Fruit fly (Drosophila melanogaster) whole organism, wandering third instar larva: ENCODE results near the gene CG33710.

Experiments
- CG9705 ChIP-seq: fragments of 200-800 bp; sonication (Bioruptor generic); optimal IDR thresholded peaks from 2 replicates; lab custom pipeline; 2018; ENCODE audit warnings: missing biosample characterization, mild to moderate bottlenecking, missing genetic modification characterization
- Hnf4 ChIP-seq: fragments of 200-800 bp; sonication (Bioruptor generic); optimal IDR thresholded peaks from 2 replicates; lab custom pipeline; 2016; ENCODE audit warnings: missing biosample characterization, mild to moderate bottlenecking, missing genetic modification characterization
- Hr78 ChIP-seq: fragments of >200 bp; optimal IDR thresholded peaks from 2 replicates; lab custom pipeline; 2017; ENCODE audit warnings: missing biosample characterization, missing genetic modification characterization
- OdsH ChIP-seq: fragments of 200-800 bp; sonication (Bioruptor generic); optimal IDR thresholded peaks from 2 replicates; lab custom pipeline; 2016; ENCODE audit warnings: missing biosample characterization, mild to moderate bottlenecking, missing genetic modification characterization
- Rel ChIP-seq, 2 experiments: fragments of 200-800 bp; sonication (Bioruptor generic) in 1 of 2; optimal IDR thresholded peaks; 2 replicates in 1 of 2; 3 replicates in 1 of 2; lab custom pipeline; 2016 to 2019; ENCODE audit warnings: mild to moderate bottlenecking in 2 of 2, missing biosample characterization in 2 of 2, missing genetic modification characterization in 2 of 2, moderate library complexity in 1 of 2
- fru ChIP-seq: fragments of 200-800 bp; sonication (Bioruptor generic); optimal IDR thresholded peaks from 3 replicates; lab custom pipeline; 2016; ENCODE audit warnings: missing biosample characterization, mild to moderate bottlenecking, missing genetic modification characterization
- jim ChIP-seq: fragments of 175-275, 200-325 bp; sonication (Bioruptor generic); optimal IDR thresholded peaks from 2 replicates; lab custom pipeline; 2016; ENCODE audit warnings: missing biosample characterization, mild to moderate bottlenecking, missing genetic modification characterization

- no peak for TF ChIP-seq Hr78 (GFP tag; lab: Kevin White, UChicago)
- TF ChIP-seq OdsH (GFP tag; lab: Kevin White, UChicago), result no peak
- no peak for TF ChIP-seq jim
- no peak for TF ChIP-seq CG9705 (GFP tag; lab: Kevin White, UChicago)
- no peak for TF ChIP-seq Hnf4 (GFP tag; lab: Kevin White, UChicago)
- TF ChIP-seq Rel (GFP tag; optimal IDR thresholded peaks at IDR 0.05; lab: Kevin White, UChicago), result no peak
- TF ChIP-seq Rel (tag; optimal IDR thresholded peaks at IDR 0.05; lab: Kevin White, UChicago), result peak; percentile 84
- no peak for TF ChIP-seq fru (GFP tag; lab: Kevin White, UChicago)
These were observed 27.8 kb downstream of the CG33710 start, which contains the start of gene Grasp65 for dm6 chr3L:19924771-19925304.
